Worm (Caenorhabditis elegans) whole organism, L4 larva: ENCODE results near the gene mam-6.

Experiments
- T20F7.1 ChIP-seq: fragments of 200-800 bp; sonication (Bioruptor generic); optimal IDR thresholded peaks from 2 replicates; lab custom pipeline; 2018; ENCODE audit warnings: mild to moderate bottlenecking, missing genetic modification characterization, missing compliant biosample characterization
- Y105C5A.15 ChIP-seq: fragments of 200-800 bp; sonication (Bioruptor generic); IDR thresholded peaks from 2 replicates; pipeline ENCODE4 v1.3.6; 2022; ENCODE audit warnings: missing genetic modification characterization, missing compliant biosample characterization
- Y48G9A.11 ChIP-seq: fragments of 200-800 bp; sonication (Bioruptor generic); IDR thresholded peaks from 2 replicates; pipeline ENCODE4 v1.3.6; 2022; ENCODE audit warnings: missing genetic modification reagents, missing genetic modification characterization, missing compliant biosample characterization
- Y5F2A.4 ChIP-seq: fragments of 200-800 bp; sonication (Bioruptor generic); optimal IDR thresholded peaks from 2 replicates; lab custom pipeline; 2018; ENCODE audit warnings: mild to moderate bottlenecking, missing genetic modification characterization, missing compliant biosample characterization
- ZK546.5 ChIP-seq, 2 experiments: sonication (generic microtip); optimal IDR thresholded peaks; 2 replicates each; lab custom pipeline; 2017; ENCODE audit warnings: missing biosample characterization in 2 of 2, missing genetic modification characterization in 2 of 2
- aha-1 ChIP-seq: fragments of 150-350 bp; peaks from one replicate; lab custom pipeline; 2014; ENCODE audit warnings: missing biosample characterization, missing genetic modification characterization
- ceh-82 ChIP-seq: sonication (generic microtip); optimal IDR thresholded peaks from 2 replicates; lab custom pipeline; 2017; ENCODE audit warnings: missing biosample characterization, missing genetic modification characterization
- daf-16 ChIP-seq, 3 experiments: sonication (generic microtip); optimal IDR thresholded peaks; 2 replicates each; lab custom pipeline; 2016 to 2017; ENCODE audit warnings: missing genetic modification characterization in 3 of 3, missing genetic modification reagents in 3 of 3, mild to moderate bottlenecking in 2 of 3, missing compliant biosample characterization in 2 of 3, missing biosample characterization in 1 of 3, moderate library complexity in 1 of 3
- dmd-6 ChIP-seq: fragments of 200-800 bp; sonication (Bioruptor generic); IDR thresholded peaks from 2 replicates; pipeline ENCODE4 v1.3.6; 2022; ENCODE audit warnings: missing genetic modification reagents, missing genetic modification characterization, missing compliant biosample characterization
- dmd-9 ChIP-seq: fragments of 200-800 bp; sonication (Bioruptor generic); IDR thresholded peaks from 2 replicates; pipeline ENCODE4 v1.3.6; 2022; ENCODE audit warnings: missing genetic modification reagents, missing genetic modification characterization, missing compliant biosample characterization
- dve-1 ChIP-seq: sonication (generic microtip); optimal IDR thresholded peaks from 2 replicates; lab custom pipeline; 2017; ENCODE audit warnings: antibody characterized with exemption, mild to moderate bottlenecking, missing genetic modification characterization, missing compliant biosample characterization; ENCODE audit not compliant: insufficient read depth
- egl-27 ChIP-seq: sonication (generic microtip); optimal IDR thresholded peaks from 3 replicates; lab custom pipeline; 2017; ENCODE audit warnings: missing biosample characterization, missing genetic modification reagents, missing genetic modification characterization
- egl-43 ChIP-seq: fragments of 200-800 bp; sonication (Bioruptor generic); IDR thresholded peaks from 2 replicates; pipeline ENCODE4 v1.3.6; 2022; ENCODE audit warnings: missing genetic modification reagents, missing genetic modification characterization, missing compliant biosample characterization
- hlh-11 ChIP-seq: fragments of 200-800 bp; sonication (Bioruptor generic); optimal IDR thresholded peaks from 2 replicates; lab custom pipeline; 2018; ENCODE audit warnings: mild to moderate bottlenecking, missing genetic modification characterization, missing compliant biosample characterization
- lim-7 ChIP-seq: fragments of 200-800 bp; sonication (Bioruptor generic); IDR thresholded peaks from 2 replicates; pipeline ENCODE4 v1.3.6; 2022; ENCODE audit warnings: missing genetic modification characterization, missing compliant biosample characterization
- lin-29 ChIP-seq: fragments of 200-800 bp; sonication (Bioruptor generic); IDR thresholded peaks from 2 replicates; pipeline ENCODE4 v1.3.6; 2022; ENCODE audit warnings: missing genetic modification reagents, missing genetic modification characterization, missing compliant biosample characterization
- lsy-2 ChIP-seq, 2 experiments: fragments of 150-350 bp in 1 of 2; sonication (generic microtip) in 1 of 2; optimal IDR thresholded peaks; 2 replicates each; lab custom pipeline; 2014 to 2017; ENCODE audit warnings: missing biosample characterization in 2 of 2, missing genetic modification characterization in 2 of 2
- mep-1 ChIP-seq: fragments of 150-350 bp; sonication (generic microtip); optimal IDR thresholded peaks from 3 replicates; lab custom pipeline; 2014; ENCODE audit warnings: missing biosample characterization, missing genetic modification characterization
- mes-2 ChIP-seq: sonication (generic microtip); optimal IDR thresholded peaks from 2 replicates; lab custom pipeline; 2016; ENCODE audit warnings: missing genotype, mild to moderate bottlenecking, missing genetic modification characterization, missing compliant biosample characterization; ENCODE audit not compliant: poor library complexity, severe bottlenecking
- mxl-3 ChIP-seq: fragments of 200-800 bp; sonication (Bioruptor generic); optimal IDR thresholded peaks from 2 replicates; lab custom pipeline; 2018; ENCODE audit warnings: mild to moderate bottlenecking, missing genetic modification characterization, missing compliant biosample characterization
- nhr-10 ChIP-seq: fragments of 150-350 bp; optimal IDR thresholded peaks from 2 replicates; lab custom pipeline; 2014; ENCODE audit warnings: missing biosample characterization, missing genetic modification characterization
- nhr-102 ChIP-seq: sonication (generic microtip); optimal IDR thresholded peaks from 2 replicates; lab custom pipeline; 2016; ENCODE audit warnings: mild to moderate bottlenecking, missing genetic modification characterization, moderate library complexity, missing compliant biosample characterization
- nhr-25 ChIP-seq: sonication (generic microtip); optimal IDR thresholded peaks from 2 replicates; lab custom pipeline; 2017; ENCODE audit warnings: missing genetic modification characterization, mild to moderate bottlenecking, missing compliant biosample characterization, antibody characterized with exemption, moderate library complexity, borderline replicate concordance; ENCODE audit not compliant: insufficient read depth
- nhr-41 ChIP-seq: fragments of 200-800 bp; sonication (Bioruptor generic); IDR thresholded peaks from 2 replicates; pipeline ENCODE4 v1.3.6; 2022; ENCODE audit warnings: missing genetic modification reagents, missing genetic modification characterization, missing compliant biosample characterization
- nhr-6 ChIP-seq: fragments of 150-350 bp; optimal IDR thresholded peaks from 2 replicates; lab custom pipeline; 2014; ENCODE audit warnings: missing biosample characterization, missing genetic modification characterization
- pqm-1 ChIP-seq: sonication (generic microtip); optimal IDR thresholded peaks from 2 replicates; lab custom pipeline; 2017; ENCODE audit warnings: missing biosample characterization, missing genetic modification characterization
- rbr-2 ChIP-seq: sonication (generic microtip); optimal IDR thresholded peaks from 2 replicates; lab custom pipeline; 2016; ENCODE audit warnings: missing genotype, missing genetic modification characterization, missing compliant biosample characterization
- skn-1 ChIP-seq: fragments of 150-350 bp; optimal IDR thresholded peaks from 2 replicates; lab custom pipeline; 2014; ENCODE audit warnings: missing biosample characterization, missing genetic modification characterization
- snpc-1.2 ChIP-seq: fragments of 200-800 bp; sonication (Bioruptor generic); IDR thresholded peaks from 2 replicates; pipeline ENCODE4 v1.3.6; 2022; ENCODE audit warnings: missing genetic modification reagents, missing genetic modification characterization, missing compliant biosample characterization
- spr-1 ChIP-seq: sonication (generic microtip); optimal IDR thresholded peaks from 2 replicates; lab custom pipeline; 2016; ENCODE audit warnings: mild to moderate bottlenecking, missing genetic modification characterization, missing compliant biosample characterization
- spr-3 ChIP-seq: fragments of 200-800 bp; sonication (Bioruptor generic); optimal IDR thresholded peaks from 2 replicates; lab custom pipeline; 2018; ENCODE audit warnings: mild to moderate bottlenecking, missing genetic modification characterization, missing compliant biosample characterization
- unc-62 ChIP-seq, 3 experiments: fragments of 150-350 bp in 1 of 3; sonication (generic microtip); optimal IDR thresholded peaks in 2 of 3; peaks in 1 of 3; 1 replicate in 1 of 3; 2 replicates in 2 of 3; lab custom pipeline; 2014 to 2017; ENCODE audit warnings: missing biosample characterization in 3 of 3, missing genetic modification characterization in 3 of 3, missing genetic modification reagents in 3 of 3, missing genotype in 1 of 3
- zag-1 ChIP-seq: fragments of 150-350 bp; optimal IDR thresholded peaks from 2 replicates; lab custom pipeline; 2014; ENCODE audit warnings: missing biosample characterization, missing genetic modification characterization
- zfp-3 ChIP-seq: fragments of 200-800 bp; sonication (Bioruptor generic); conservative IDR thresholded peaks from 2 replicates; pipeline ENCODE4 v1.3.6; 2022; ENCODE audit warnings: missing genetic modification reagents, missing genetic modification characterization, missing compliant biosample characterization
- ztf-11 ChIP-seq: fragments of 150-350 bp; optimal IDR thresholded peaks from 2 replicates; lab custom pipeline; 2014; ENCODE audit warnings: missing biosample characterization, missing genetic modification characterization

Gene mam-6

ce11 chrX:15089123-15089522 lies 20.0 kb upstream of the mam-6 start, which contains the start of gene flr-4 (continued):
- TF ChIP-seq zag-1 (tag; lab: Kevin White, UChicago) (no peak), spr-1 (no peak), dmd-6 (peak; percentile 81), zfp-3 (GFP tag; lab: Robert Waterston, UW) (no peak), snpc-1.2 (no peak), spr-3 (GFP tag; lab: Kevin White, UChicago) (no peak), skn-1 (tag; lab: Kevin White, UChicago) (no peak), mep-1 (tag; lab: Kevin White, UChicago) (no peak)

- TF ChIP-seq snpc-1.2 (no peak), unc-62 (GFP tag; optimal IDR thresholded peaks at IDR 0.05 in 1 of 2; lab: Kevin White, UChicago) (peak in 1 of 2 experiments; percentile 30), unc-62 (tag; optimal IDR thresholded peaks at IDR 0.05; lab: Kevin White, UChicago) (no peak), dmd-6 (peak; percentile 38), pqm-1 (tag; lab: Kevin White, UChicago) (peak; percentile 19), daf-16 (GFP tag; optimal IDR thresholded peaks at IDR 0.05; lab: Kevin White, UChicago) (no peak), daf-16 (tag; optimal IDR thresholded peaks at IDR 0.05; lab: Kevin White, UChicago) (peak; percentile 0), ZK546.5 (tag; optimal IDR thresholded peaks at IDR 0.05; lab: Kevin White, UChicago) (no peak), lim-7 (GFP tag; lab: Robert Waterston, UW) (no peak), Y5F2A.4 (GFP tag; lab: Kevin White, UChicago) (no peak), hlh-11 (tag; lab: Kevin White, UChicago) (peak; percentile 39)
- TF ChIP-seq, all 104 proteins: peak for 5
Measured at ce11 chrX:15087752-15088151, 18.6 kb upstream of the mam-6 start.

- no peak for TF ChIP-seq Y105C5A.15
Measured at ce11 chrX:15084395-15084794, 15.3 kb upstream of the mam-6 start, which contains the start of gene F09B12.5. Gene F09B12.5 (plus strand): TSS chrX:15084695.

DNA sequence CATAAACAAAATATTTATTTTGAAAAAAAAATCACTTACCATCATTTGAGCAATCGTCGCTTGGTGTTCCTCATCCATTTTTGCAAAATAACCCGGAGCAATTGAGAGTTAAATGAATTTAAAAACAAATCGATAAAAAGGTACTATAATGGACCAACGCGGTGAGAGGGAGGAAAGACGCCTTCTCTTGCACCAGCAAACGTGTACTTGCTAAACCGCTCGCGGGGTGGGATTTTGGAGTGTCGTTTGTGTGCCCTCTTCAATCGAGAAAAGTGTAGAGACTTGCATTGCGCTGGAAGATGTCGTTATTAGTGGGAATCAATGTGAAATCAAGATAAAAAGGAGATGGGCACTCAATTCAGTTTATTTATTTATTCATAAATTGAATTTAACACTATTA lies 14.7 kb upstream of the mam-6 start, which contains the start of gene H40L08.1:
H40L08.1 (minus strand) TSS at position 292 of the 400 bp plus-strand sequence.
- TF ChIP-seq nhr-6 (no peak), nhr-41 (GFP tag; lab: Robert Waterston, UW) (no peak), dmd-9 (no peak), nhr-102 (no peak), mes-2 (tag; lab: Kevin White, UChicago) (peak; percentile 56), T20F7.1 (GFP tag; lab: Kevin White, UChicago) (peak; percentile 94), ceh-82 (tag; lab: Kevin White, UChicago) (no peak), Y48G9A.11 (GFP tag; lab: Robert Waterston, UW) (no peak), nhr-25 (tag; lab: Kevin White, UChicago) (no peak), egl-43 (GFP tag; lab: Robert Waterston, UW) (no peak), aha-1 (tag; lab: Kevin White, UChicago) (peak; percentile 36), lim-7 (GFP tag; lab: Robert Waterston, UW) (no peak), dve-1 (tag; lab: Kevin White, UChicago) (peak; percentile 37), egl-27 (tag; lab: Kevin White, UChicago) (no peak), lin-29 (GFP tag; lab: Robert Waterston, UW) (no peak), lsy-2 (tag; optimal IDR thresholded peaks at IDR 0.05; lab: Kevin White, UChicago) (peak in 1 of 2 experiments; percentile 42), rbr-2 (tag; lab: Kevin White, UChicago) (peak; percentile 3), ztf-11 (tag; lab: Kevin White, UChicago) (no peak), mxl-3 (GFP tag; lab: Kevin White, UChicago) (no peak), nhr-10 (no peak)
